Worm (Caenorhabditis elegans): Measurements from ENCODE around the gene F21D9.11.

DNA sequence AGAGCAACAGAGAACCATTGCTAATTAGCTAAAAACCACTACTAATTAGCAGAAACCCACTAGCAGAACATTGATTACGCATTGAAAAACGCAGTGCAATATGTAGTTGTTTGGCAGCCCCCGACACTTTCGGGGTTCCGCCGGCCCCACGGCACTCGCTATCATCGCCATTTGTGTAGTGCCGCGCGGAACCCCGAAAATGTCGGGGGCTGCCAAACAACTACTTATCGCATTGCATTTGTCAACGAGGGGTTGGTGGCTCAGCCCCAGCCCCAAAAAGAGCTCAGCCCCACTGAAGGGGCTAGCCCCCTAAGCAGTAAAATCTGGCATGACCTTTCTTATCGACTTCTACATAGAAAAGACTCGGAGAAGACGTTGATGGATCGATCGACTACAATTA, 7.5 kb downstream of the F21D9.11 start:
- TF ChIP-seq pqm-1 (tag; optimal IDR thresholded peaks at IDR 0.05) (no peak), ets-4 (tag; optimal IDR thresholded peaks at IDR 0.05) (no peak), ttx-3 (tag; optimal IDR thresholded peaks at IDR 0.05) (no peak), ama-1 (optimal IDR thresholded peaks at IDR 0.05) (no peak), fkh-10 (GFP tag; optimal IDR thresholded peaks at IDR 0.05) (no peak), tbx-2 (tag; optimal IDR thresholded peaks at IDR 0.05) (no peak), elt-2 (tag; optimal IDR thresholded peaks at IDR 0.05) (no peak), ceh-9 (tag; optimal IDR thresholded peaks at IDR 0.05) (no peak), pha-4 (tag; optimal IDR thresholded peaks at IDR 0.05) (no peak)
